Worm (Caenorhabditis elegans) whole organism, L3 larva: ENCODE results near the gene rif-1.2.

ENCODE experiments used
- ama-1 ChIP-seq: fragments of 150-350 bp; optimal IDR thresholded peaks from 2 replicates; lab custom pipeline; 2018
- daf-12 ChIP-seq: fragments of 150-350 bp; optimal IDR thresholded peaks from 2 replicates; lab custom pipeline; 2014; ENCODE audit warnings: missing biosample characterization, missing genetic modification reagents, missing genetic modification characterization
- fkh-10 ChIP-seq: sonication (generic microtip); optimal IDR thresholded peaks from 2 replicates; lab custom pipeline; 2017; ENCODE audit warnings: missing biosample characterization, missing genetic modification reagents, missing genetic modification characterization
- hmg-11 ChIP-seq: sonication (generic microtip); optimal IDR thresholded peaks from 2 replicates; lab custom pipeline; 2016; ENCODE audit warnings: missing genetic modification characterization, missing compliant biosample characterization
- lin-15B ChIP-seq: fragments of 150-350 bp; optimal IDR thresholded peaks from 2 replicates; lab custom pipeline; 2014; ENCODE audit warnings: missing biosample characterization, missing genetic modification characterization
- lin-39 ChIP-seq: fragments of 150-350 bp; optimal IDR thresholded peaks from 2 replicates; lab custom pipeline; 2018; ENCODE audit warnings: missing biosample characterization, missing genetic modification reagents, missing genetic modification characterization
- mml-1 ChIP-seq: fragments of 150-350 bp; sonication (generic microtip); optimal IDR thresholded peaks from 3 replicates; lab custom pipeline; 2014; ENCODE audit warnings: missing biosample characterization, missing genetic modification characterization
- nhr-11 ChIP-seq: fragments of 150-350 bp; optimal IDR thresholded peaks from 2 replicates; lab custom pipeline; 2014; ENCODE audit warnings: missing biosample characterization, missing genetic modification characterization
- nhr-12 ChIP-seq: fragments of 150-350 bp; optimal IDR thresholded peaks from 2 replicates; lab custom pipeline; 2014; ENCODE audit warnings: missing biosample characterization, missing genetic modification characterization
- nhr-28 ChIP-seq: fragments of 150-350 bp; optimal IDR thresholded peaks from 2 replicates; lab custom pipeline; 2014; ENCODE audit warnings: missing biosample characterization, missing genetic modification characterization
- nhr-43 ChIP-seq: sonication (generic microtip); optimal IDR thresholded peaks from 2 replicates; lab custom pipeline; 2016; ENCODE audit warnings: mild to moderate bottlenecking, missing genetic modification characterization, missing compliant biosample characterization; ENCODE audit not compliant: poor library complexity, severe bottlenecking
- nhr-67 ChIP-seq: fragments of 150-350 bp; optimal IDR thresholded peaks from 2 replicates; lab custom pipeline; 2014; ENCODE audit warnings: missing biosample characterization, missing genetic modification characterization
- nhr-76 ChIP-seq: fragments of 150-350 bp; sonication (generic microtip); optimal IDR thresholded peaks from 5 replicates; lab custom pipeline; 2014; ENCODE audit warnings: missing biosample characterization, missing genetic modification characterization
- nhr-77 ChIP-seq: fragments of 150-350 bp; optimal IDR thresholded peaks from 2 replicates; lab custom pipeline; 2014; ENCODE audit warnings: missing biosample characterization, missing genetic modification characterization
- sea-2 ChIP-seq: fragments of 150-350 bp; sonication (generic microtip); optimal IDR thresholded peaks from 4 replicates; lab custom pipeline; 2014; ENCODE audit warnings: missing biosample characterization, missing genetic modification reagents, missing genetic modification characterization
- skn-1 ChIP-seq: fragments of 150-350 bp; optimal IDR thresholded peaks from 2 replicates; lab custom pipeline; 2014; ENCODE audit warnings: missing biosample characterization, missing genetic modification characterization
- snpc-4 ChIP-seq: fragments of 150-350 bp; optimal IDR thresholded peaks from 2 replicates; lab custom pipeline; 2014; ENCODE audit warnings: missing biosample characterization, missing genetic modification characterization
- tbx-2 ChIP-seq: sonication (generic microtip); optimal IDR thresholded peaks from 2 replicates; lab custom pipeline; 2016; ENCODE audit warnings: mild to moderate bottlenecking, missing genetic modification characterization, missing compliant biosample characterization
- ztf-4 ChIP-seq: fragments of 150-350 bp; optimal IDR thresholded peaks from 2 replicates; lab custom pipeline; 2014; ENCODE audit warnings: missing biosample characterization, missing genetic modification characterization

rif-1.2 gene

ce11 chrX:12320737-12321136 lies 50.5 kb downstream of the rif-1.2 start, which contains the start of gene ceh-40:
ceh-40 (minus strand) TSS chrX:12320777.
- no peak for TF ChIP-seq skn-1 (tag; lab: Kevin White, UChicago)
- no peak for TF ChIP-seq lin-15B
- TF ChIP-seq snpc-4 (tag; lab: Kevin White, UChicago): no peak
- no peak for TF ChIP-seq hmg-11
- no peak for TF ChIP-seq fkh-10 (GFP tag; lab: Kevin White, UChicago)
- no peak for TF ChIP-seq nhr-67 (tag; lab: Kevin White, UChicago)
- no peak for TF ChIP-seq mml-1
- TF ChIP-seq lin-39 (tag; lab: Kevin White, UChicago): no peak
- TF ChIP-seq tbx-2 (tag; lab: Kevin White, UChicago): no peak
- no peak for TF ChIP-seq nhr-76
- no peak for TF ChIP-seq daf-12
- TF ChIP-seq ama-1 (lab: Kevin White, UChicago): no peak
- no peak for TF ChIP-seq nhr-11 (tag; lab: Kevin White, UChicago)
- TF ChIP-seq nhr-43 (tag; lab: Kevin White, UChicago): no peak
- no peak for TF ChIP-seq sea-2 (GFP tag; lab: Kevin White, UChicago)
- no peak for TF ChIP-seq nhr-77
- no peak for TF ChIP-seq ztf-4
- TF ChIP-seq nhr-28 (tag; lab: Kevin White, UChicago): no peak
- no peak for TF ChIP-seq nhr-12 (tag; lab: Kevin White, UChicago)
